Fruit fly (Drosophila melanogaster): ENCODE data around the gene CG43057.

DNA sequence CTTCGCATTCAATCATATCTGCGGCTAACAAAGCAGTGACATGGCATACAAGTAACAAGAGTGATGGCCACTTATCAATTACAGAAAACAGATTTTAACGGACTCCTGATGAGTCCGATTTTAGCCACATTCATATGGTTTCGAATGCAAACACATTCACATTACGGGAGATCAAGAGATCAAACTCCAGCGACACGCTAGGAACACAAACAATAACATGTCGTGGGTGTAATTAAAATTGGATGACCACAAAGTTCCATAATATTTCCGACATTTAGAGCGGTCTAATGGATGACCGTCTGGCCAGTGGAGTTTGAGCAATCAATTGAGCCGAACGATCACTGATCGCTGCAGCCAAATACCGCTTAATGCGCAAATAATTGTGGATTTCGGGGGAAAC lies 1.6 kb downstream of the CG43057 start, which contains the start of gene CG14277:
- no peak for TF ChIP-seq CG8478 (optimal IDR thresholded peaks at IDR 0.05)
- TF ChIP-seq CTCF (optimal IDR thresholded peaks at IDR 0.05) = no peak

Data from S2 (cell line).